Worm (Caenorhabditis elegans) whole organism, L1 larva: ENCODE data around the gene C17H12.8.

Experiments
- ama-1 ChIP-seq: fragments of 150-350 bp; optimal IDR thresholded peaks from 2 replicates; lab custom pipeline; 2014
- egl-27 ChIP-seq, 2 experiments: fragments of 150-350 bp in 1 of 2; sonication (generic microtip); optimal IDR thresholded peaks; 3 replicates each; lab custom pipeline; 2017 to 2018; ENCODE audit warnings: missing biosample characterization in 2 of 2, missing genetic modification characterization in 2 of 2, missing genetic modification reagents in 2 of 2
- elt-2 ChIP-seq: sonication (generic microtip); optimal IDR thresholded peaks from 2 replicates; lab custom pipeline; 2016; ENCODE audit warnings: missing genetic modification characterization, mild to moderate bottlenecking, inconsistent platforms, missing compliant biosample characterization, missing genetic modification reagents
- fos-1 ChIP-seq: fragments of 150-350 bp; optimal IDR thresholded peaks from 2 replicates; lab custom pipeline; 2014; ENCODE audit warnings: missing biosample characterization, missing genetic modification characterization
- pag-3 ChIP-seq: sonication (generic microtip); optimal IDR thresholded peaks from 2 replicates; lab custom pipeline; 2017; ENCODE audit warnings: missing genetic modification characterization, mild to moderate bottlenecking, missing compliant biosample characterization, antibody characterized with exemption, borderline replicate concordance; ENCODE audit not compliant: insufficient read depth
- skn-1 ChIP-seq: fragments of 150-350 bp; optimal IDR thresholded peaks from 2 replicates; lab custom pipeline; 2014; ENCODE audit warnings: missing biosample characterization, missing genetic modification characterization
- sptf-1 ChIP-seq: fragments of 150-350 bp; optimal IDR thresholded peaks from 2 replicates; lab custom pipeline; 2014; ENCODE audit warnings: missing biosample characterization, missing genetic modification characterization
- ztf-4 ChIP-seq: fragments of 150-350 bp; optimal IDR thresholded peaks from 2 replicates; lab custom pipeline; 2014; ENCODE audit warnings: missing biosample characterization, missing genetic modification characterization

ce11 chrIV:6839091-6839522 is 20.6 kb downstream of the C17H12.8 start:
- no peak for TF ChIP-seq ama-1 (lab: Kevin White, UChicago)
- peak; percentile 44 to 67 for TF ChIP-seq egl-27 (tag; optimal IDR thresholded peaks at IDR 0.05; lab: Kevin White, UChicago)
- peak; percentile 92 for TF ChIP-seq elt-2 (tag; lab: Kevin White, UChicago)
- no peak for TF ChIP-seq sptf-1 (tag; lab: Kevin White, UChicago)
- peak; percentile 58 for TF ChIP-seq fos-1 (tag; lab: Kevin White, UChicago)
- TF ChIP-seq pag-3 = no peak
- peak; percentile 56 for TF ChIP-seq ztf-4 (tag; lab: Kevin White, UChicago)
- peak; percentile 60 for TF ChIP-seq skn-1 (tag; lab: Kevin White, UChicago)
